Fruit fly (Drosophila melanogaster) whole organism, adult: ENCODE measurements around the gene Swt1.
A peak's percentile ranks its signal among the peaks of the same experiment; 100 is the strongest.

Experiments
- CG11617 ChIP-seq: fragments of 200-800 bp; sonication (Bioruptor generic); optimal IDR thresholded peaks from 2 replicates; lab custom pipeline; 2017; ENCODE audit warnings: mild to moderate bottlenecking, missing biosample characterization, missing genetic modification reagents, missing genetic modification characterization
- CG12768 ChIP-seq: fragments of 200-800 bp; sonication (Bioruptor generic); optimal IDR thresholded peaks from 2 replicates; lab custom pipeline; 2017; ENCODE audit warnings: missing biosample characterization, missing genetic modification characterization, mild to moderate bottlenecking, moderate library complexity, missing genetic modification reagents
- CG14711 ChIP-seq: fragments of 200-800 bp; sonication (Bioruptor generic); optimal IDR thresholded peaks from 2 replicates; lab custom pipeline; 2018; ENCODE audit warnings: missing biosample characterization, mild to moderate bottlenecking, missing genetic modification characterization, moderate library complexity
- CG1620 ChIP-seq: fragments of 200-800 bp; sonication (Bioruptor generic); optimal IDR thresholded peaks from 2 replicates; lab custom pipeline; 2016; ENCODE audit warnings: missing biosample characterization, missing genetic modification characterization
- CG33017 ChIP-seq: fragments of 200-800 bp; sonication (Bioruptor generic); optimal IDR thresholded peaks from 2 replicates; lab custom pipeline; 2018; ENCODE audit warnings: missing biosample characterization, mild to moderate bottlenecking, missing genetic modification characterization, moderate library complexity
- CG5204 ChIP-seq: fragments of 200-800 bp; sonication (Bioruptor generic); optimal IDR thresholded peaks from 2 replicates; lab custom pipeline; 2016; ENCODE audit warnings: missing biosample characterization, missing genetic modification characterization
- CG7045 ChIP-seq: fragments of 200-800 bp; sonication (Bioruptor generic); optimal IDR thresholded peaks from 2 replicates; lab custom pipeline; 2017; ENCODE audit warnings: missing biosample characterization, mild to moderate bottlenecking, missing genetic modification characterization
- CG7101 ChIP-seq: fragments of 200-800 bp; sonication (Bioruptor generic); optimal IDR thresholded peaks from 2 replicates; lab custom pipeline; 2018; ENCODE audit warnings: missing biosample characterization, mild to moderate bottlenecking, missing genetic modification characterization, moderate library complexity
- Clk ChIP-seq: fragments of 200-800 bp; sonication (Bioruptor generic); optimal IDR thresholded peaks from 2 replicates; lab custom pipeline; 2017; ENCODE audit warnings: missing biosample characterization, missing genetic modification characterization
- Crg-1 ChIP-seq: fragments of 200-800 bp; sonication (Bioruptor generic); optimal IDR thresholded peaks from 2 replicates; lab custom pipeline; 2016; ENCODE audit warnings: missing biosample characterization, missing genetic modification characterization
- Hr96 ChIP-seq: fragments of 200-800 bp; sonication (Bioruptor generic); optimal IDR thresholded peaks from 2 replicates; lab custom pipeline; 2016; ENCODE audit warnings: missing biosample characterization, missing genetic modification characterization
- Mnt ChIP-seq: fragments of 200-800 bp; sonication (Bioruptor generic); optimal IDR thresholded peaks from 2 replicates; lab custom pipeline; 2016; ENCODE audit warnings: missing biosample characterization, mild to moderate bottlenecking, missing genetic modification characterization
- bab1 ChIP-seq: fragments of 200-800 bp; sonication (Bioruptor generic); optimal IDR thresholded peaks from 3 replicates; lab custom pipeline; 2019; ENCODE audit warnings: missing biosample characterization, mild to moderate bottlenecking, missing genetic modification characterization, moderate library complexity
- cic ChIP-seq: fragments of 200-800 bp; sonication (Bioruptor generic); optimal IDR thresholded peaks from 2 replicates; lab custom pipeline; 2017; ENCODE audit warnings: missing biosample characterization, mild to moderate bottlenecking, missing genetic modification characterization, moderate library complexity
- cnc ChIP-seq, 2 experiments: fragments of >200 bp; optimal IDR thresholded peaks; 2 replicates each; lab custom pipeline; 2017
- kay ChIP-seq: fragments of 200-800 bp; sonication (Bioruptor generic); peaks from one replicate; lab custom pipeline; 2016; ENCODE audit warnings: missing biosample characterization, missing genetic modification characterization, borderline replicate concordance
- ovo ChIP-seq: fragments of 200-800 bp; sonication (Bioruptor generic); optimal IDR thresholded peaks from 2 replicates; lab custom pipeline; 2016; ENCODE audit warnings: missing biosample characterization, missing genetic modification characterization
- pad ChIP-seq: fragments of 200-800 bp; sonication (Bioruptor generic); optimal IDR thresholded peaks from 3 replicates; lab custom pipeline; 2017; ENCODE audit warnings: missing biosample characterization, missing genetic modification characterization, mild to moderate bottlenecking, moderate library complexity, missing genetic modification reagents
- tj ChIP-seq: fragments of 200-800 bp; sonication (Bioruptor generic); optimal IDR thresholded peaks from 3 replicates; lab custom pipeline; 2017; ENCODE audit warnings: missing biosample characterization, mild to moderate bottlenecking, missing genetic modification characterization, moderate library complexity
- toe ChIP-seq: fragments of 200-800 bp; sonication (Bioruptor generic); optimal IDR thresholded peaks from 2 replicates; lab custom pipeline; 2016; ENCODE audit warnings: missing biosample characterization, missing genetic modification characterization

The Swt1 gene

DNA sequence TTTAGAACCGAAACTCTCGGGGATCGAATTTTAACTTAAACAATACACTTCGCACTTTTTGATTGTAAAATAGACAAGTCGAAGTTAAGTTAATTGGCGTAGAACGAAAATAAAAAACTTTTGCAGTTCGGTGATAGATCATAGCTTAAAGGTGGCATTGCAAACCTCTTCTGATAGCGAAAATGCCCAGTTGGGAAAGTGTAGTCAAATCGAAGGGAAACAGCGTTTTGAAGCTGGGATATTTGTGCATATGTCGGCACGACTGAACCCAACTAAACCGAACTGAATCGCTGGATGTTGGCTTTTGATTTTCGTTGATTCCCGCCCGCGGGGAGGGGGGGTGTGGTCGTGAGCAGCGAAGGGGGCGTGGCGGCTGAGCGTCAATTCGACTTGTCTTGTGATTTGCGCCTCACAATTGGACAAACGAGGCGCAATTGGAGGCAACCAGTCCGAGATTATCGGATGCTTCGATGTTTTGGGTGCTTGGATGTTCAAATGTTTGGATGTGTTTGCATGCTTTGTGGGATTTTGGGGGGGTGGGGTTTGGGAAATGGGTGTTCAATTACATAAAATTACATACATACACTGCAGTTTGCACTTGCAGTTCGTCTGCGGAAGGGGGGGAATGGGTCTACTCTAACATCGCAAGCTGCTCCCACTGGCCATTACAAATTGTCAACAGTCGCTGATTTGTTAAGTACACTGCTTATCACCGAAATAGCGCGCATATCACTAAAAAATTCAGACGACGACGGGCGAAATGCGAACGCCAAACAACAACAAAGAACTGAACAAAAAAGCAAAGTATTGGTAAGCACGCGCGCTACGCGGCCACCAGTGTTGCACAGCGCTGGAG, 5.5 kb downstream of the Swt1 start:
- TF ChIP-seq toe (GFP tag; lab: Kevin White, UChicago) (no peak), tj (GFP tag; lab: Kevin White, UChicago) (peak; percentile 46), CG1620 (GFP tag; lab: Kevin White, UChicago) (no peak)

DNA sequence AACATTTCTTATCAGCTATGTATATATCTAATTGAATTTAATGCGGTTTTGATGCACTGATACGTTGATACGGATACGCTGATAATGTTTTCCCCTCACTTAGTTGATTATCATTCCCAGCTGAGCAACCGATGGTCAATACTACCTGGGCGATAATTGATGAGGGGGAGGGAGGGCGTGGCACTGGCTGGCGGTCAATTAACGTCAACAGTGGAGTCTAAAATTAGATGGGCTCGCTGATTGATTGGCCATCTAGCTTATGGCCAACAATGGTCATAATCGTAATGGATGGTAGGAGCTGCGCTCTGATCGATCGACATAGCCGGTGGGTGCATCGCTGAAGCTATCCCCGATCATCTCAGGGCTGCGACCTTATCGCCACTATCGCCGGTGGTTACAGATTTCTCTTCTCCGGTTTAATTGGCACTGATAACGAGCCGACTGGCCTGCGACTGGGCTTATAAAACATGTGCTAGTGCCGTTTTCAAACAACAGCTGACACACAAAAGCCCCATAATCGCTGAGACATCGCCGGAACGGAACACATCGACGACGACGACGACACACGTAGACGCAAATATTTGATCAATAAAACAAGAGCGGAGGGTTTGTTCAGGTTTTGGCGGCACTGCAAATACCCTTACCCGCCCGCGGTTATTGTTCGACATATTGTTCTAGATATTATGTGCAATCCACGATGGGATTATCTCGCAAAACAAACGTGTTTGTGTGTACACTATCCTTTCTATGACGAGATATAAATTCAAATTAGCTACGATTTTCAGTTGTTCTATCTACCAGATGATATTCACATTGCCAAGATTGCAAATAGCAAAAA, 6.6 kb downstream of the Swt1 start:
- TF ChIP-seq Clk (GFP tag; lab: Kevin White, UChicago) = no peak
- TF ChIP-seq bab1 (GFP tag; lab: Kevin White, UChicago) = peak; percentile 11
- TF ChIP-seq CG11617 = peak; percentile 22
- no peak for TF ChIP-seq CG7045 (GFP tag; lab: Kevin White, UChicago)
- no peak for TF ChIP-seq toe (GFP tag; lab: Kevin White, UChicago)
- peak; percentile 37 for TF ChIP-seq CG7101 (tag; lab: Kevin White, UChicago)
- TF ChIP-seq Mnt (GFP tag; lab: Kevin White, UChicago) = peak; percentile 57
- peak; percentile 7 for TF ChIP-seq tj (GFP tag; lab: Kevin White, UChicago)
- peak; percentile 1 for TF ChIP-seq cic (GFP tag; lab: Kevin White, UChicago)

dm6 chrX:18082674-18083073, 7.6 kb downstream of the Swt1 start:
- no peak for TF ChIP-seq CG12768 (GFP tag; lab: Kevin White, UChicago)
- TF ChIP-seq pad (GFP tag; lab: Kevin White, UChicago) = no peak
- no peak for TF ChIP-seq CG7101 (tag; lab: Kevin White, UChicago)
- TF ChIP-seq Crg-1 (GFP tag; lab: Kevin White, UChicago) = no peak
- no peak for TF ChIP-seq bab1 (GFP tag; lab: Kevin White, UChicago)
- TF ChIP-seq cnc (optimal IDR thresholded peaks at IDR 0.05; lab: Kevin White, UChicago) = no peak
- no peak for TF ChIP-seq Hr96 (GFP tag; lab: Kevin White, UChicago)
- no peak for TF ChIP-seq cic (GFP tag; lab: Kevin White, UChicago)
- no peak for TF ChIP-seq CG14711
- no peak for TF ChIP-seq tj (GFP tag; lab: Kevin White, UChicago)
- TF ChIP-seq kay (GFP tag; lab: Kevin White, UChicago) = no peak

DNA sequence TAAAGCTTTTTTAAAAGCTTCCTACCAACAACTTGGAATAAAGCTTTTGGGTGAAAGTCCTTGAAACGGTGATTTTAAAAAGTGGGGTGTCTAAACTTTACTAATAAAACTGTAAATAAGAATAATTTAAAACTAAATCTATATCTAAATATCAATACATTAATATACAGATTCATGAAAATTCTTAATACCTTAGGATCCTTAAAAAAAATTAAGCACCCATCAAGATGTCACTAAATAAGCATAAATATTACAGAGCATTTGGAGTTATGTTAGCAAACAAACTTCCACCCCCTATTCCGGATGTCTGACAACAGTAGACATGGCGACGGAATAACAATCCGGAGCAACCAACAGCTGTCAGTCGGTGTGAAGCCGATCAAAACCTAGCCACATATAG, 26.1 kb downstream of the Swt1 start, which contains the start of gene Dhc16F:
Gene Dhc16F, plus strand, starts transcription at position 301 of the 400 bp plus-strand sequence.
- TF ChIP-seq CG11617 (no peak), ovo (GFP tag; lab: Kevin White, UChicago) (no peak), CG7101 (tag; lab: Kevin White, UChicago) (no peak), pad (GFP tag; lab: Kevin White, UChicago) (no peak), toe (GFP tag; lab: Kevin White, UChicago) (no peak), Mnt (GFP tag; lab: Kevin White, UChicago) (no peak), Clk (GFP tag; lab: Kevin White, UChicago) (no peak), CG12768 (GFP tag; lab: Kevin White, UChicago) (no peak), cnc (optimal IDR thresholded peaks at IDR 0.05; lab: Kevin White, UChicago) (no peak)

dm6 chrX:18063144-18063772, 27.1 kb downstream of the Swt1 start, which contains the start of gene Sh:
Gene Sh (minus strand): TSS chrX:18063247.
- TF ChIP-seq CG33017 = no peak
- no peak for TF ChIP-seq tj (GFP tag; lab: Kevin White, UChicago)
- TF ChIP-seq CG12768 (GFP tag; lab: Kevin White, UChicago) = no peak
- TF ChIP-seq CG7045 (GFP tag; lab: Kevin White, UChicago) = no peak
- no peak for TF ChIP-seq pad (GFP tag; lab: Kevin White, UChicago)
- no peak for TF ChIP-seq Mnt (GFP tag; lab: Kevin White, UChicago)

DNA sequence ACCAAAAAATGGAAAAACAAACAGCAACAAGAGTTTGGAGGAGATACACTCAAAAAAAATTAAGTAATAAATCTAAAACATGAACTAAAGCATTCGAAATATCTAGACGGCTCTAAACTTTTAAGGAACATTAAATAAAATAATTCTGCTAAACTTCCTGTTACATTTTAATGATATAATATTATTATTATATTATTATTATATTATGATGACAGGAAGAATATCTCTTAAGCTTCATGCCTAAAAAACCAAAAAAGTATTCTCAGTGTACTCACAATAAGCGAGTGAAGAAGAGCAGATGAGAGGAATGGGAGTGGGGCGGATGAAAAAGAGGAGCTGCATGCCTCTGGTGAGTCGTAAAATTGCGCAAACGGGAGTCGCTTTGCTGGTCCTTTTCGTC, 32.2 kb downstream of the Swt1 start:
- TF ChIP-seq tj (GFP tag; lab: Kevin White, UChicago) (no peak), Crg-1 (GFP tag; lab: Kevin White, UChicago) (no peak), CG14711 (no peak), CG12768 (GFP tag; lab: Kevin White, UChicago) (no peak), CG5204 (GFP tag; lab: Kevin White, UChicago) (no peak), Hr96 (GFP tag; lab: Kevin White, UChicago) (no peak), bab1 (GFP tag; lab: Kevin White, UChicago) (no peak), CG11617 (no peak), CG7101 (tag; lab: Kevin White, UChicago) (no peak), toe (GFP tag; lab: Kevin White, UChicago) (no peak), Clk (GFP tag; lab: Kevin White, UChicago) (no peak), CG1620 (GFP tag; lab: Kevin White, UChicago) (no peak), cnc (optimal IDR thresholded peaks at IDR 0.05; lab: Kevin White, UChicago) (no peak)
